Worm (Caenorhabditis elegans) whole organism, midembryonic: ENCODE measurements around the gene alg-1.

Experiments used
- klf-2 ChIP-seq: fragments of 200-800 bp; sonication (Bioruptor generic); conservative IDR thresholded peaks from 2 replicates; pipeline ENCODE4 v1.3.6; 2022; ENCODE audit warnings: missing genetic modification reagents, missing genetic modification characterization, missing compliant biosample characterization

Gene alg-1

ce11 chrX:14003538-14003937 lies 54.6 kb downstream of the alg-1 start:
- no peak for TF ChIP-seq klf-2
